Fruit fly (Drosophila melanogaster) whole organism, wandering third instar larva: ENCODE results near the gene mtTFB2.

ENCODE experiments used
- Abd-B ChIP-seq: fragments of >200 bp; optimal IDR thresholded peaks from 2 replicates; lab custom pipeline; 2017; ENCODE audit warnings: missing biosample characterization, missing genetic modification characterization
- CG32264 ChIP-seq: fragments of 200-800 bp; sonication (Bioruptor generic); optimal IDR thresholded peaks from 2 replicates; lab custom pipeline; 2016; ENCODE audit warnings: missing biosample characterization, missing genetic modification characterization
- CG9705 ChIP-seq: fragments of 200-800 bp; sonication (Bioruptor generic); optimal IDR thresholded peaks from 2 replicates; lab custom pipeline; 2018; ENCODE audit warnings: missing biosample characterization, mild to moderate bottlenecking, missing genetic modification characterization
- CrebA ChIP-seq: fragments of 200-800 bp; sonication (Bioruptor generic); optimal IDR thresholded peaks from 2 replicates; lab custom pipeline; 2016; ENCODE audit warnings: missing biosample characterization, mild to moderate bottlenecking, missing genetic modification characterization, borderline replicate concordance
- Dfd ChIP-seq: fragments of >200 bp; optimal IDR thresholded peaks from 2 replicates; lab custom pipeline; 2017; ENCODE audit warnings: missing biosample characterization, missing genetic modification characterization
- Dif ChIP-seq: fragments of 200-275, 200-300 bp; sonication (Bioruptor generic); optimal IDR thresholded peaks from 2 replicates; lab custom pipeline; 2018; ENCODE audit warnings: missing biosample characterization, missing genetic modification characterization; ENCODE audit not compliant: partially characterized antibody
- GATAd ChIP-seq: sonication (Bioruptor generic); optimal IDR thresholded peaks from 2 replicates; lab custom pipeline; 2016; ENCODE audit warnings: missing biosample characterization, missing genetic modification characterization
- HLH106 ChIP-seq: fragments of 200-800 bp; optimal IDR thresholded peaks from 3 replicates; lab custom pipeline; 2019; ENCODE audit warnings: missing biosample characterization, mild to moderate bottlenecking, missing genetic modification characterization, moderate library complexity
- Hnf4 ChIP-seq: fragments of 200-800 bp; sonication (Bioruptor generic); optimal IDR thresholded peaks from 2 replicates; lab custom pipeline; 2016; ENCODE audit warnings: missing biosample characterization, mild to moderate bottlenecking, missing genetic modification characterization
- Hr78 ChIP-seq: fragments of >200 bp; optimal IDR thresholded peaks from 2 replicates; lab custom pipeline; 2017; ENCODE audit warnings: missing biosample characterization, missing genetic modification characterization
- Hr83 ChIP-seq: fragments of 200-300 bp; sonication (Bioruptor generic); optimal IDR thresholded peaks from 2 replicates; lab custom pipeline; 2016; ENCODE audit warnings: missing biosample characterization, mild to moderate bottlenecking, missing genetic modification characterization, moderate library complexity; ENCODE audit not compliant: poor library complexity, severe bottlenecking
- Jra ChIP-seq: sonication (Bioruptor generic); optimal IDR thresholded peaks from 2 replicates; lab custom pipeline; 2016; ENCODE audit warnings: missing biosample characterization, missing genetic modification characterization
- Mio ChIP-seq: sonication (Bioruptor generic); optimal IDR thresholded peaks from 2 replicates; lab custom pipeline; 2016; ENCODE audit warnings: missing biosample characterization, missing genetic modification characterization
- Myc ChIP-seq: fragments of >200 bp; optimal IDR thresholded peaks from 2 replicates; lab custom pipeline; 2017
- N ChIP-seq: fragments of >200 bp; optimal IDR thresholded peaks from 2 replicates; lab custom pipeline; 2018; ENCODE audit warnings: missing biosample characterization, missing external identifiers, missing genetic modification characterization
- OdsH ChIP-seq: fragments of 200-800 bp; sonication (Bioruptor generic); optimal IDR thresholded peaks from 2 replicates; lab custom pipeline; 2016; ENCODE audit warnings: missing biosample characterization, mild to moderate bottlenecking, missing genetic modification characterization
- Rel ChIP-seq, 2 experiments: fragments of 200-800 bp; sonication (Bioruptor generic) in 1 of 2; optimal IDR thresholded peaks; 2 replicates in 1 of 2; 3 replicates in 1 of 2; lab custom pipeline; 2016 to 2019; ENCODE audit warnings: mild to moderate bottlenecking in 2 of 2, missing biosample characterization in 2 of 2, missing genetic modification characterization in 2 of 2, moderate library complexity in 1 of 2
- Sp1 ChIP-seq: fragments of 200-800 bp; sonication (Bioruptor generic); optimal IDR thresholded peaks from 3 replicates; lab custom pipeline; 2019; ENCODE audit warnings: missing biosample characterization, mild to moderate bottlenecking, missing genetic modification characterization, moderate library complexity
- Vsx2 ChIP-seq: fragments of 200-300, 225-300 bp; sonication (Bioruptor generic); optimal IDR thresholded peaks from 2 replicates; lab custom pipeline; 2018; ENCODE audit warnings: missing biosample characterization, missing genetic modification characterization; ENCODE audit not compliant: partially characterized antibody
- br ChIP-seq: fragments of 200-800 bp; sonication (Bioruptor generic); optimal IDR thresholded peaks from 2 replicates; lab custom pipeline; 2016; ENCODE audit warnings: missing biosample characterization, missing genetic modification characterization
- brk ChIP-seq: fragments of 200-800 bp; sonication (Bioruptor generic); optimal IDR thresholded peaks from 2 replicates; lab custom pipeline; 2016; ENCODE audit warnings: missing biosample characterization, mild to moderate bottlenecking, missing genetic modification characterization
- dl ChIP-seq, 2 experiments: fragments of 175-275, 200-275 bp in 1 of 2; fragments of 200-275 bp in 1 of 2; sonication (Bioruptor generic); optimal IDR thresholded peaks; lab custom pipeline; 2018; ENCODE audit warnings: mild to moderate bottlenecking in 2 of 2, missing biosample characterization in 2 of 2, missing genetic modification characterization in 2 of 2, moderate library complexity in 2 of 2; ENCODE audit not compliant: partially characterized antibody in 2 of 2, insufficient read depth in 1 of 2
- dmrt93B ChIP-seq: fragments of 200-800 bp; sonication (Bioruptor generic); optimal IDR thresholded peaks from 2 replicates; lab custom pipeline; 2018; ENCODE audit warnings: missing biosample characterization, mild to moderate bottlenecking, missing genetic modification characterization
- dsf ChIP-seq: sonication (Bioruptor generic); optimal IDR thresholded peaks from 2 replicates; lab custom pipeline; 2016; ENCODE audit warnings: missing biosample characterization, missing genetic modification characterization, borderline replicate concordance
- ey ChIP-seq: fragments of 200-800 bp; sonication (Bioruptor generic); optimal IDR thresholded peaks from 2 replicates; lab custom pipeline; 2016; ENCODE audit warnings: missing biosample characterization, missing genetic modification characterization
- foxo ChIP-seq, 2 experiments: fragments of 200-800 bp; sonication (Bioruptor generic); optimal IDR thresholded peaks; 2 replicates in 1 of 2; 3 replicates in 1 of 2; lab custom pipeline; 2016 to 2017; ENCODE audit warnings: missing biosample characterization in 2 of 2, missing genetic modification characterization in 2 of 2
- fru ChIP-seq: fragments of 200-800 bp; sonication (Bioruptor generic); optimal IDR thresholded peaks from 3 replicates; lab custom pipeline; 2016; ENCODE audit warnings: missing biosample characterization, mild to moderate bottlenecking, missing genetic modification characterization
- h ChIP-seq: fragments of 200-800 bp; sonication (Bioruptor generic); optimal IDR thresholded peaks from 3 replicates; lab custom pipeline; 2016; ENCODE audit warnings: missing biosample characterization, mild to moderate bottlenecking, missing genetic modification characterization
- jim ChIP-seq: fragments of 175-275, 200-325 bp; sonication (Bioruptor generic); optimal IDR thresholded peaks from 2 replicates; lab custom pipeline; 2016; ENCODE audit warnings: missing biosample characterization, mild to moderate bottlenecking, missing genetic modification characterization
- lola ChIP-seq: fragments of >200 bp; optimal IDR thresholded peaks from 2 replicates; lab custom pipeline; 2017; ENCODE audit warnings: missing biosample characterization, missing genetic modification characterization
- pan ChIP-seq: fragments of >200 bp; optimal IDR thresholded peaks from 2 replicates; lab custom pipeline; 2017
- psq ChIP-seq: fragments of 200-800 bp; sonication (Bioruptor generic); optimal IDR thresholded peaks from 3 replicates; lab custom pipeline; 2017; ENCODE audit warnings: missing biosample characterization, mild to moderate bottlenecking, missing genetic modification characterization, moderate library complexity
- rgr ChIP-seq: fragments of 200-800 bp; sonication (Bioruptor generic); optimal IDR thresholded peaks from 3 replicates; lab custom pipeline; 2016; ENCODE audit warnings: missing biosample characterization, mild to moderate bottlenecking, missing genetic modification characterization
- sage ChIP-seq: fragments of 200-800 bp; sonication (Bioruptor generic); optimal IDR thresholded peaks from 2 replicates; lab custom pipeline; 2016; ENCODE audit warnings: missing biosample characterization, mild to moderate bottlenecking, missing genetic modification characterization
- sv ChIP-seq: fragments of 200-800 bp; sonication (Bioruptor generic); optimal IDR thresholded peaks from 3 replicates; lab custom pipeline; 2016; ENCODE audit warnings: missing biosample characterization, missing genetic modification characterization
- tai ChIP-seq: sonication (Bioruptor generic); optimal IDR thresholded peaks from 2 replicates; lab custom pipeline; 2016; ENCODE audit warnings: missing biosample characterization, missing genetic modification characterization
- usp ChIP-seq: fragments of >200 bp; optimal IDR thresholded peaks from 2 replicates; lab custom pipeline; 2017; ENCODE audit warnings: missing biosample characterization, missing genetic modification characterization
- woc ChIP-seq: sonication (Bioruptor generic); optimal IDR thresholded peaks from 2 replicates; lab custom pipeline; 2016; ENCODE audit warnings: missing biosample characterization, mild to moderate bottlenecking, missing genetic modification characterization

mtTFB2 gene

DNA sequence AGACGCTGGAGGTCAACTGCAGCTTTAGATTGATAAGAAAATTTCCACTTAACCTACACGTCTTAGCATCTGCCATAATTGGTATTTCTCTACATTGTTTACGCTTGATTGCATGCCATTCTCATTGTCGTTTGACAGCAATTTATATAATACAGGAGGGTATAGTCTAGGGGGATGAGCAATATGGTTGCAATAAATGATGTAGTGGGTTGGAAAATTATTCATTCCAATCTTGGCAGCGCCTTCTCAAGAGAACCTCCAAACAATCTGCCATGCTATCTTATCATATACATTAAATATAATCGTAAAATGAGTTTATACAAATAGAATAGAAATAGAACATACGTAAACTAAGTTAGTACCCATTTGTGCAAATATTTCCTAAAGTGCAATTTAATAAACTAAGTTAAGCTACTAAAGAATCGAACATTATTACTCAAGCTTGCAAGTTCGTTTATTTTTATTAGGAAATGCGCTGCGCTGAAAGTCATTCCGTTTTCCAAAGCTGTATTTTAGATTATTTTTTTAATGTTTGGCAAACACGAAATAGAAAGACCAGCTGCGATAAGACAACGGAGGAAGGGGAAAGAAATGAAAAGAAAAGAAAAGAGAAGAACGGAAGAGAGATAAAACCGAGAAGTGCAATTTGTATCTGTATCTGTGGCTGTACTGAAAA is 33.2 kb downstream of the mtTFB2 start:
- no peak for TF ChIP-seq CG9705 (GFP tag; lab: Kevin White, UChicago)
- TF ChIP-seq sage: no peak
- TF ChIP-seq Hr78 (GFP tag; lab: Kevin White, UChicago): no peak
- no peak for TF ChIP-seq lola
- TF ChIP-seq CrebA: no peak
- no peak for TF ChIP-seq Hnf4 (GFP tag; lab: Kevin White, UChicago)
- TF ChIP-seq fru (GFP tag; lab: Kevin White, UChicago): no peak

DNA sequence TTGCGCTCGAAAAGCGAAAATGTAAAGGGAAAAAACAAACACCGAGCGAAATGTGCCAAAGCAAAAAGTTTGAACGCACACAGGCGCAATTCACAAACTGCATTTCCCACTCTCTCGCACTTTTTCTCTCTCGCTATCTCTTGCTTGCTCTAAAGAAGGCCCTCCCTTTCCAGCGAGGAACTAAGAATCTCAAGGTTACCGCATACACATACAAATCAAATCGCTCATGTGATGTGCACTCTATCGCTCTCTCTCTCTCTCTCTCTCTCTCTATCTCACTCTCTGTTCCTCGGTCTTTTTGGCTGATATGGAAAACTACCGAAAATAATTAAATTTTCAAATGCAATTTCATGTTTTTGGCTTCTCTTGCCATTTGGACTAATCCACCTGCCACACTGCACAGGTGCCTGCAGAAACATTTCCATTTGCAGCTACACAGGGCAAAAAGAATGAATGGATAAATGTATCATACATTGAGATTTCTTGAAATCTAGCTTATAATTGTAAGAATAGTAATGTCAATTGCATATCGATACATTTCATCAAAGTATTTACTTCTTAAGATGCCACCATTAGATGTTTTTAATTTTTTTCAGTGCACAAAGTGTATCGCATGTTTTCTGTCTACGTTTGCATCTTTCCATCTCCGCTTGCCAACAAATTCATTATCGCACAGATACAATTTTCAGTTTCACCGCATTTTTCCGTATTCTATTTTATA is 34.1 kb downstream of the mtTFB2 start:
- TF ChIP-seq woc (peak; percentile 20), Vsx2 (GFP tag; lab: Kevin White, UChicago) (no peak), Hr83 (GFP tag; lab: Kevin White, UChicago) (no peak), Rel (GFP tag; optimal IDR thresholded peaks at IDR 0.05; lab: Kevin White, UChicago) (no peak), Rel (tag; optimal IDR thresholded peaks at IDR 0.05; lab: Kevin White, UChicago) (no peak), HLH106 (tag; lab: Kevin White, UChicago) (peak; percentile 58), Hnf4 (GFP tag; lab: Kevin White, UChicago) (peak; percentile 71), dmrt93B (GFP tag; lab: Kevin White, UChicago) (peak; percentile 11), Sp1 (GFP tag; lab: Kevin White, UChicago) (peak; percentile 43), sv (GFP tag; lab: Kevin White, UChicago) (no peak), ey (GFP tag; lab: Kevin White, UChicago) (peak; percentile 79), CG32264 (GFP tag; lab: Kevin White, UChicago) (no peak), CrebA (no peak), foxo (GFP tag; optimal IDR thresholded peaks at IDR 0.05; lab: Kevin White, UChicago) (peak in 1 of 2 experiments; percentile 75), lola (no peak), CG9705 (GFP tag; lab: Kevin White, UChicago) (no peak), Dfd (GFP tag; lab: Kevin White, UChicago) (no peak), br (peak; percentile 52), sage (no peak), jim (GFP tag; lab: Kevin White, UChicago) (no peak), dsf (peak; percentile 29), fru (GFP tag; lab: Kevin White, UChicago) (peak; percentile 67), GATAd (GFP tag; lab: Kevin White, UChicago) (no peak), Hr78 (GFP tag; lab: Kevin White, UChicago) (no peak), OdsH (GFP tag; lab: Kevin White, UChicago) (peak; percentile 66), dl (GFP tag; optimal IDR thresholded peaks at IDR 0.05; lab: Kevin White, UChicago; ENCODE audit: insufficient read depth in 1 of 2, partially characterized antibody in 2 of 2) (peak in 1 of 2 experiments; percentile 3), Abd-B (GFP tag; lab: Kevin White, UChicago) (no peak), rgr (GFP tag; lab: Kevin White, UChicago) (peak; percentile 80), h (peak; percentile 73), tai (peak; percentile 53), psq (GFP tag; lab: Kevin White, UChicago) (peak; percentile 38), usp (no peak), pan (lab: Kevin White, UChicago) (no peak), Mio (no peak), Dif (GFP tag; lab: Kevin White, UChicago) (peak; percentile 32), Jra (GFP tag; lab: Kevin White, UChicago) (peak; percentile 57), N (peak; percentile 24), brk (peak; percentile 24), Myc (lab: Kevin White, UChicago) (no peak)
